Worm (Caenorhabditis elegans): ENCODE measurements around the gene maph-9.

The maph-9 gene

DNA sequence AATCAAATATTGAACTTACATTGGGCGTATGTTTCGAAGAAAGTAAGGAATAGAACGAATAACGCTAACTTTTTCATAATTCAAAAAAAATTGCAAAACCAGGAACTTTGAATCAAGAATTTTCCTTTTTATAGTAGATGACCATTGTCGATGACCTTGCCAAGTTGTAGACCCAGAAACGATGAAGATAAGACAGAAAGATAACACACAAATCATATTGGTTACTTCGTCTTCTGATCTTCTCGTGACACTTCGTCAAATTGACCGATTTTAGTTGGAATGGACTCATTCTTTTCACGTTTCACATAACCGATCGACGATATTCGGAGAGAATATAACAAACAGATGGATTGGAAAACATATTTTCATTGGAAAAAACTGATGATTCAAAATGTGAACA, 24.6 kb upstream of the maph-9 start, which contains the start of gene grsp-3:
Gene grsp-3 (minus strand): TSS at position 149 of the 400 bp plus-strand sequence.
- TF ChIP-seq nhr-77 (tag; optimal IDR thresholded peaks at IDR 0.05) (no peak), nhr-6 (tag; optimal IDR thresholded peaks at IDR 0.05) (no peak), fkh-10 (GFP tag; optimal IDR thresholded peaks at IDR 0.05) (no peak), hlh-30 (tag; optimal IDR thresholded peaks at IDR 0.05; ENCODE audit: insufficient read depth) (peak; percentile 72), nhr-28 (tag; optimal IDR thresholded peaks at IDR 0.05) (peak; percentile 46), daf-12 (tag; optimal IDR thresholded peaks at IDR 0.05) (no peak), arid-1 (GFP tag; conservative IDR thresholded peaks at IDR 0.05) (no peak), ztf-11 (tag; optimal IDR thresholded peaks at IDR 0.05) (no peak), pha-4 (GFP tag; IDR thresholded peaks at IDR 0.05) (no peak), pha-4 (tag; optimal IDR thresholded peaks at IDR 0.05) (no peak)

DNA sequence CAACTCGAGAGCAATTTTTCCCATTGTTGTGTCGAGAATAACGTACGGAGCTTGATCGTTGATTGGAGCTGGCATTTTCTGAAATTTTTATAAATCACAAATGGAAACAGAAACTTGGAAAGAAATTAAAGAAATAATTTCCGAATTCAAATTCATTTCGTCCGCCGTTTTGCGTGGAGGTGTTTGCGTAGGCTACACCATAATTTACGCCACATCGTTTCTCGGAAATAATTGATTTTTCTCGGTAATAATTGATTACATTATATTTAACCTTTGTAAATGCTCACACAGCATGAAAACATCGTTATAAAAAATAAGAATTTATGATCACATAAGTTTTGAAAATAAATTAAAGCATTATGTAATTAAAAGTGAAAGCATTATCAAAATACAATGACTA, 23.3 kb upstream of the maph-9 start, which contains the start of gene cyn-12:
Gene cyn-12 (minus strand): TSS at position 78 of the 400 bp plus-strand sequence.
- TF ChIP-seq lsy-2 (tag; optimal IDR thresholded peaks at IDR 0.05) (peak in 1 of 2 experiments; percentile 43), lin-29 (GFP tag; IDR thresholded peaks at IDR 0.05) (no peak), ceh-28 (tag; optimal IDR thresholded peaks at IDR 0.05) (no peak), mes-2 (tag; optimal IDR thresholded peaks at IDR 0.05; ENCODE audit: poor library complexity, severe bottlenecking) (peak; percentile 52), F26F4.8 (GFP tag; conservative IDR thresholded peaks at IDR 0.05) (no peak), spr-1 (tag; optimal IDR thresholded peaks at IDR 0.05) (no peak), spr-3 (GFP tag; optimal IDR thresholded peaks at IDR 0.05) (no peak), zip-11 (GFP tag; IDR thresholded peaks at IDR 0.05) (no peak), daf-16 (GFP tag; optimal IDR thresholded peaks at IDR 0.05) (no peak), daf-16 (tag; optimal IDR thresholded peaks at IDR 0.05) (no peak), daf-8 (GFP tag; IDR thresholded peaks at IDR 0.05) (no peak), Y105C5A.15 (GFP tag; IDR thresholded peaks at IDR 0.05) (no peak), nhr-48 (tag; optimal IDR thresholded peaks at IDR 0.05) (no peak), mdl-1 (tag; optimal IDR thresholded peaks at IDR 0.05) (no peak), ceh-62 (tag; optimal IDR thresholded peaks at IDR 0.05) (no peak), snpc-1.2 (GFP tag; IDR thresholded peaks at IDR 0.05) (no peak), dpl-1 (GFP tag; optimal IDR thresholded peaks at IDR 0.05) (peak; percentile 33), unc-62 (GFP tag; optimal IDR thresholded peaks at IDR 0.05 in 1 of 2) (peak in 1 of 2 experiments; percentile 61), unc-62 (tag; optimal IDR thresholded peaks at IDR 0.05) (no peak), ama-1 (optimal IDR thresholded peaks at IDR 0.05) (peak; percentile 11), dve-1 (tag; optimal IDR thresholded peaks at IDR 0.05; ENCODE audit: insufficient read depth) (peak; percentile 7)

DNA sequence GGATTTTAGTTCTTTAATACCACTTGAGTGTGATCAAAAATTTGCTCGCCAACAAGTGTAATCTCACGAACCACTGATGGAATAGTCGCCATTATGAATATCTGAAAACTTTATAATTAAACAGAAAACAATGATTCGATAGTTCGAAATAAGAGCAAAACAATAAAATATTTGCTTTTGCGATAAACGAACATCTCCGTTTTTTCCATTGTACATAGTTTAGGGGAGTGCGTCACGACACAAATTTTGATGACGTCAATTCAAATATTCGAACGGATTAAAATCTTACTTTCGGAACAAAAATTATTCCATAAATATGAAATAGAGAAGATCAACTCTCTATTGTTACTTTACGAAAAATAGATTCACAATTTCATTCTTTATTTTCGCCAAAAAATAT, 22.4 kb upstream of the maph-9 start, which contains the start of gene mutd-1:
Gene mutd-1 (minus strand): TSS at position 101 of the 400 bp plus-strand sequence.
- TF ChIP-seq aha-1 (tag) (peak; percentile 1), nhr-77 (tag; optimal IDR thresholded peaks at IDR 0.05) (no peak), ztf-7 (tag; optimal IDR thresholded peaks at IDR 0.05) (no peak), F49E8.2 (tag; optimal IDR thresholded peaks at IDR 0.05; ENCODE audit: borderline replicate concordance) (no peak), daf-19 (GFP tag; conservative IDR thresholded peaks at IDR 0.05) (no peak), skn-1 (tag; optimal IDR thresholded peaks at IDR 0.05) (no peak), snpc-4 (tag; optimal IDR thresholded peaks at IDR 0.05) (no peak), lsy-2 (tag; optimal IDR thresholded peaks at IDR 0.05) (peak in 1 of 2 experiments; percentile 6), spr-1 (tag; optimal IDR thresholded peaks at IDR 0.05) (no peak), zag-1 (tag; optimal IDR thresholded peaks at IDR 0.05) (no peak)

DNA sequence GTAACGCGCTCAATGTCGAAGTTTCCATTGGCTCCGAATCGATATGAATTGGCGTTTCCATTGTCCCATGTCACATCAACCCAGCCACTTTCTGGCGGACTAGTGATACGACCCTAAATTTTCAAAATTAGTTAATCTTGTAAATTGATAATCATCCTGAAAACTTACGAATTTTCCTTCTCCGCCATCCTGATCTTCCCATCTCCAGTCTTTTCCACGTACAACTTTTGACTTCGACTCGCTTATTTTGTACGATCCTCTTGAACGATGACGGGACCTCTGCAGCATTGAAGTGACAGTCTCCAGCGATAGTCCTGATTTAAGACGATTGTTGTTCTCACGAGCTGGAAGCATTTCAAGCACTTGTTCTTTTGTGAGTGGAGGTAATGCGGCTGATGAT, 17.3 kb upstream of the maph-9 start:
- TF ChIP-seq fos-1 (tag; optimal IDR thresholded peaks at IDR 0.05): no peak
- peak in 1 of 2 experiments; percentile 97 for TF ChIP-seq unc-62 (GFP tag; optimal IDR thresholded peaks at IDR 0.05 in 1 of 2)
- TF ChIP-seq unc-62 (tag; optimal IDR thresholded peaks at IDR 0.05): no peak
